Worm (Caenorhabditis elegans) whole organism, midembryonic: ENCODE results near the gene ZK792.5.

Source experiments
- cog-1 ChIP-seq: sonication (generic microtip); optimal IDR thresholded peaks from 2 replicates; lab custom pipeline; 2016; ENCODE audit warnings: missing genetic modification characterization, missing compliant biosample characterization
- flt-1 ChIP-seq: fragments of 200-800 bp; sonication (Bioruptor generic); IDR thresholded peaks from 2 replicates; pipeline ENCODE4 v1.3.6; 2022; ENCODE audit warnings: missing genetic modification characterization, missing compliant biosample characterization
- med-1 ChIP-seq: sonication (generic microtip); optimal IDR thresholded peaks from 2 replicates; lab custom pipeline; 2017; ENCODE audit warnings: missing genetic modification characterization, mild to moderate bottlenecking, missing compliant biosample characterization, antibody characterized with exemption, missing genetic modification reagents; ENCODE audit not compliant: insufficient read depth
- ref-1 ChIP-seq: fragments of 200-800 bp; sonication (Bioruptor generic); conservative IDR thresholded peaks from 2 replicates; pipeline ENCODE4 v1.3.6; 2022; ENCODE audit warnings: missing genetic modification reagents, missing genetic modification characterization, missing compliant biosample characterization
- tab-1 ChIP-seq: fragments of 200-800 bp; sonication (Bioruptor generic); IDR thresholded peaks from 2 replicates; pipeline ENCODE4 v1.3.6; 2022; ENCODE audit warnings: missing genetic modification characterization, missing compliant biosample characterization
- ztf-23 ChIP-seq: fragments of 200-800 bp; sonication (Bioruptor generic); IDR thresholded peaks from 2 replicates; pipeline ENCODE4 v1.3.6; 2022; ENCODE audit warnings: missing genetic modification reagents, missing genetic modification characterization, missing compliant biosample characterization
- ztf-29 ChIP-seq: fragments of 200-800 bp; sonication (Bioruptor generic); IDR thresholded peaks from 2 replicates; pipeline ENCODE4 v1.3.6; 2022; ENCODE audit warnings: missing genetic modification reagents, missing genetic modification characterization, missing compliant biosample characterization

DNA sequence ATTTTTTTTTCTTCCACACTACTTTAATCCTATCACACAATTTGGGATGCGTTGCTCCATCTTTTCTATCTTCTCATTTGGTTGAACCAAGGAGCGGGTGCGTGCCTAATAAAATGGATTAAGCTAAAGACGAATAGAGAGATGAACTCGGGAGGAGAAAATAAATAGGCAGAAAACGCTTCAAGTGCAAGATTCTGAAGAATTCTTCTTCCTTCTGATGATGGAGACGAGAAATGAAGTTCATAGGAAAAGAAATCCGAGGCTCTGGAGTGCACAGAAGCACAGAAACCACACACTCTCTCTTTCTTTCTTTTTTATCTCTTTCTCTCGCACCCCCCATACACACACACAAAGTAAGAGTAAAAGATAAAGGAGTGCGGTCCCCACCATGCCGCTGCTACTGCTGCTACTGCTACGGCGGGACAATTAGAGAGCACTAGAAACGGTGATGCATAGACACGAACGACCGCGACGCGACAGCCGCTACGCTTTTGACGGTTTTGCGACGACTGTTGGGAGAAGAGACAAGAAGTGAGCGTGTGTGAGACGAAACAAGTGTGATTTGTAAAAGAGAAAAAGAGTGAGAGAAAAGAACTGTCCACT is 4.3 kb upstream of the ZK792.5 start:
- no peak for TF ChIP-seq tab-1
- TF ChIP-seq cog-1 (tag; lab: Kevin White, UChicago), result peak; percentile 52
- 0 out of 2 replicates have a peak, but pooled peaks have one; percentile 14 for TF ChIP-seq ztf-23 (GFP tag; lab: Robert Waterston, UW)
- no peak for TF ChIP-seq med-1
- TF ChIP-seq ztf-29 (GFP tag; lab: Robert Waterston, UW), result peak; percentile 10; the same call in 1 of the 2 replicates
- no peak for TF ChIP-seq ref-1 (GFP tag; lab: Robert Waterston, UW)
- 0 out of 2 replicates have a peak, but pooled peaks have one; percentile 66 for TF ChIP-seq flt-1
